Worm (Caenorhabditis elegans) whole organism, L2 larva: ENCODE data around the gene sfa-1.

Source experiments
- Y55F3AM.14 ChIP-seq: fragments of 200-800 bp; sonication (Bioruptor generic); optimal IDR thresholded peaks from 2 replicates; lab custom pipeline; 2018; ENCODE audit warnings: mild to moderate bottlenecking, missing genetic modification characterization, missing compliant biosample characterization
- ama-1 ChIP-seq: fragments of 150-350 bp; optimal IDR thresholded peaks from 2 replicates; lab custom pipeline; 2018; ENCODE audit warnings: inconsistent platforms
- blmp-1 ChIP-seq: sonication (generic microtip); optimal IDR thresholded peaks from 2 replicates; lab custom pipeline; 2017; ENCODE audit warnings: missing genetic modification characterization, mild to moderate bottlenecking, missing compliant biosample characterization, antibody characterized with exemption, moderate library complexity; ENCODE audit not compliant: insufficient read depth
- elt-1 ChIP-seq: fragments of 150-350 bp; optimal IDR thresholded peaks from 2 replicates; lab custom pipeline; 2014; ENCODE audit warnings: missing biosample characterization, missing genetic modification characterization
- mdl-1 ChIP-seq, 2 experiments: fragments of 150-350 bp in 1 of 2; sonication (generic microtip) in 1 of 2; optimal IDR thresholded peaks; 2 replicates each; lab custom pipeline; 2017; ENCODE audit warnings: missing biosample characterization in 2 of 2, missing genetic modification characterization in 2 of 2
- nhr-237 ChIP-seq: fragments of 150-350 bp; optimal IDR thresholded peaks from 2 replicates; lab custom pipeline; 2014; ENCODE audit warnings: missing biosample characterization, missing genetic modification characterization
- sem-4 ChIP-seq: fragments of 150-350 bp; optimal IDR thresholded peaks from 2 replicates; lab custom pipeline; 2014; ENCODE audit warnings: missing biosample characterization, missing genetic modification reagents, missing genetic modification characterization
- snpc-4 ChIP-seq: fragments of 150-350 bp; optimal IDR thresholded peaks from 2 replicates; lab custom pipeline; 2014; ENCODE audit warnings: missing biosample characterization, missing genetic modification characterization
- unc-62 ChIP-seq: fragments of 150-350 bp; optimal IDR thresholded peaks from 2 replicates; lab custom pipeline; 2014; ENCODE audit warnings: missing biosample characterization, missing genetic modification reagents, missing genetic modification characterization
- zag-1 ChIP-seq: fragments of 150-350 bp; optimal IDR thresholded peaks from 2 replicates; lab custom pipeline; 2014; ENCODE audit warnings: missing biosample characterization, missing genetic modification characterization
- ztf-11 ChIP-seq: sonication (generic microtip); optimal IDR thresholded peaks from 2 replicates; lab custom pipeline; 2017; ENCODE audit warnings: missing biosample characterization, missing genetic modification characterization
- ztf-4 ChIP-seq: fragments of 150-350 bp; optimal IDR thresholded peaks from 2 replicates; lab custom pipeline; 2014; ENCODE audit warnings: missing biosample characterization, missing genetic modification characterization

ce11 chrIV:17116345-17116744 is 5.6 kb upstream of the sfa-1 start, which contains the start of gene cyn-13:
- TF ChIP-seq unc-62 (GFP tag; lab: Kevin White, UChicago) (no peak), zag-1 (tag; lab: Kevin White, UChicago) (no peak), nhr-237 (tag; lab: Kevin White, UChicago) (no peak), elt-1 (tag; lab: Kevin White, UChicago) (no peak), ztf-11 (tag; lab: Kevin White, UChicago) (no peak), snpc-4 (tag; lab: Kevin White, UChicago) (no peak), ama-1 (lab: Kevin White, UChicago) (no peak), Y55F3AM.14 (GFP tag; lab: Kevin White, UChicago) (no peak), blmp-1 (tag; lab: Kevin White, UChicago) (no peak), ztf-4 (tag; lab: Kevin White, UChicago) (no peak), mdl-1 (tag; optimal IDR thresholded peaks at IDR 0.05; lab: Kevin White, UChicago) (no peak), sem-4 (tag; lab: Kevin White, UChicago) (no peak)
